Worm (Caenorhabditis elegans): ENCODE data around the gene famh-136.

DNA sequence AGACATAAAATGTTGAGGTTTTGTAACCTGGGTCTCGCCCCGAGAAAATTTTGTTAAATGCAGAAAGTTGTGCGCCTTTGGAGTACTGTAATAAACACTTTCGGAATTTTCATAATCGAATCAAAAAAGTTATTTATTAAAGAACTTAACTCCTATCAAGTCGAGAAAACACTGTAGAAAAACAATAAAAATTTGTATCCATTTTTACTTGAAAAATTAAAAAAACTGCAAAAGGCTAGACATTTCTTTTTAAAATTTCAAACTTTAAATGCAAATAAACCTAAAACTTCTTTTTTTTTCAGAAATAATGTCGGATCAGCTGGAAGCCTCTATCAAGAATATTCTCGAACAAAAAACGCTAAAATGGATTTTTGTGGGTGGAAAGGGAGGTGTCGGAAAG lies 7.2 kb downstream of the famh-136 start, which contains the start of gene asna-1:
- TF ChIP-seq him-1 (tag; optimal IDR thresholded peaks at IDR 0.05): no peak
- TF ChIP-seq dao-5 (tag; optimal IDR thresholded peaks at IDR 0.05): no peak
- TF ChIP-seq W03F9.2 (tag; optimal IDR thresholded peaks at IDR 0.05): no peak
